Worm (Caenorhabditis elegans) whole organism, L4 larva: ENCODE measurements around the gene frl-1.

Experiments used
- ama-1 ChIP-seq: fragments of 150-350 bp; optimal IDR thresholded peaks from 2 replicates; lab custom pipeline; 2014; ENCODE audit warnings: inconsistent platforms, mixed read lengths
- nhr-11 ChIP-seq: fragments of 150-350 bp; optimal IDR thresholded peaks from 2 replicates; lab custom pipeline; 2014; ENCODE audit warnings: missing biosample characterization, missing genetic modification characterization

DNA sequence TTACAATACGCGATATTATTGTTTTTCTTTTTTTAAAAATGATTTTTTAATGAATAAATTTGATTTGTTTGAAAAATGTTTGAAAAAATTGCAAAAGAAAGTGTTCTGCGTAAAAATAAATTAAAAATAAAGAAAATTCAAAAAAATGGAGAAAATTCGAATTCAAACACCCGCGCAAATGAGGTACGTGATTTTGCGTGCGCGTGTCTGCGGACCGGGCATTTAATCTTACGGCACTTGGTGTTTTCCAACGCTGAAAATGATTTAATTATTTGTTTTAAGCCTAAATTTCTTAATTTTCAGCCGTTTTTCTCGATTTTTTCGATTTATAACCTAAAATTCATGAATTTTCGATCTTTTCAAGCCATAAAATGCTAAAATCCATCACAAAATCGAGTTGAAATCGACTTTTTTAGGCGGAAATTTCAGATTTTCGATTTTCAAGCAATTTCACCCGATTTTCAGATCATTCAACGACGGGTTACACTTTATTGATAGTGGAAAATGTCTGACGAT is 27.6 kb downstream of the frl-1 start, which contains the start of gene gcn-1:
- TF ChIP-seq ama-1 (lab: Kevin White, UChicago) (no peak), nhr-11 (tag; lab: Kevin White, UChicago) (no peak)
